Fruit fly (Drosophila melanogaster) S2 (cell line): Measurements from ENCODE around the gene Jhbp3.

Experiments used
- CG8478 ChIP-seq: fragments of >200 bp; optimal IDR thresholded peaks from 2 replicates; lab custom pipeline; 2018
- CTCF ChIP-seq, 2 experiments: fragments of >200 bp; optimal IDR thresholded peaks; 2 replicates each; lab custom pipeline; 2018

Jhbp3 gene

DNA sequence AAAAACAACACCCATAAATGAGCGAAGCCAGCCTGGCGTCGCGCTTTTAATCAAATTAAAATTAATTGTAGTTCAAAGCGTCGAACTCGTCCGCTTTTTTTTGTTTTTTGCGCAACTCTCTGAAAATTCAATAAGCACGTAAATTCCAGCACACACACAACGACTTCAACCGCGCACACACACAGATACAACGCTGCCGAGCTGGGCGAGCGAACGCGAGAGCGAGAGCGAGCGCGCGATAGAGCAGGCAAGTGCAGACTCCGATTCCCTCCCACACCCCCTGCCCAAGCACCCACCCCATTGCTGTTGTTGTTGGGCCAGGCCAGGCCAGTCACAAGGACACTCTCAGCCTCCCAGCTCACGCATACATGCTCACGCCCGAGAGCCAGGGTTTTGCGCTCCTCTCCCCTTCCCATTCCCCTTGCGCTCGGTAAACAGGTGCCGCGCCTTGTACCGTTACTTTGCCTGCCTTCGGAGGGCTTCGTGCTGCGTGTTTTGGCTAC lies 44.2 kb downstream of the Jhbp3 start:
- TF ChIP-seq CG8478 (no peak), CTCF (optimal IDR thresholded peaks at IDR 0.05; lab: Kevin White, UChicago) (no peak)

DNA sequence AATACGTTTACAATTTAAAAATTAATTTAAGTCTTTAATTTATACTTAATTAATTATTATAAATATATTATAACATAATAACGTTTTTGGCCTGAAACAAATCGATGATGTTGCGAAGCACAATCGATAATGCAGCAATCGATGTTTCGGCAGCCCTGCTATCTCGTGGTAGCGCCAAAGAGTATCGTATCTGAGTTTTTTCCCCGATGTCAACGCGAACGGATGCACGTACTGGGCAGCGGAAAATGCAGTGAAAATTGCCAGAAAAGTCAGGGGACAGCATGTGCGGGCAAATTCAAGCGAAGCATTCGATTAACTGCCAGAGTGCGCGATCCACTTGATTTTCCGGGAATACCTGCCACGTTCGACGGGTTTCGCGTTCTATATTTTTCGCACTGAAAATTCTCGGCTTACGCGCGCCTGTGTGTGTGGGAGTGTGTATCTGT lies 44.7 kb downstream of the Jhbp3 start, which contains the start of gene Cdep:
Gene Cdep (plus strand): TSS at position 188 of the 446 bp plus-strand sequence.
- TF ChIP-seq CG8478 (no peak), CTCF (optimal IDR thresholded peaks at IDR 0.05; lab: Kevin White, UChicago) (peak; percentile 3 to 10)

DNA sequence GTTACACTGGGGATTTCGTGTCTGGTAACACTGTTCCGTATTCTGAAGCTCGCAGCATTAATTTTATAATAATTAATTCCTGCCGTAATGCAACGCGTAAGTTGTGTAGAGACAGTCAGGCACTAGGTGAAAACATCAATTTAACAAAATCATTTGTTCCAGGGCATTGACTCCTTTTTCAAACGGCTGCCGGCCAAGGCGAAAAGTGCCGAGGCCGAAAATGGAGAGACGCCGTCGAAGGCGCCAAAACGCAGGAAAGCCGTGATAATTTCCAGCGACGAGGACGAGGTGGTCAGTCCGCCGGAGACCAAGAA lies 48.5 kb downstream of the Jhbp3 start:
- TF ChIP-seq CG8478 (no peak), CTCF (optimal IDR thresholded peaks at IDR 0.05; lab: Kevin White, UChicago) (no peak)

DNA sequence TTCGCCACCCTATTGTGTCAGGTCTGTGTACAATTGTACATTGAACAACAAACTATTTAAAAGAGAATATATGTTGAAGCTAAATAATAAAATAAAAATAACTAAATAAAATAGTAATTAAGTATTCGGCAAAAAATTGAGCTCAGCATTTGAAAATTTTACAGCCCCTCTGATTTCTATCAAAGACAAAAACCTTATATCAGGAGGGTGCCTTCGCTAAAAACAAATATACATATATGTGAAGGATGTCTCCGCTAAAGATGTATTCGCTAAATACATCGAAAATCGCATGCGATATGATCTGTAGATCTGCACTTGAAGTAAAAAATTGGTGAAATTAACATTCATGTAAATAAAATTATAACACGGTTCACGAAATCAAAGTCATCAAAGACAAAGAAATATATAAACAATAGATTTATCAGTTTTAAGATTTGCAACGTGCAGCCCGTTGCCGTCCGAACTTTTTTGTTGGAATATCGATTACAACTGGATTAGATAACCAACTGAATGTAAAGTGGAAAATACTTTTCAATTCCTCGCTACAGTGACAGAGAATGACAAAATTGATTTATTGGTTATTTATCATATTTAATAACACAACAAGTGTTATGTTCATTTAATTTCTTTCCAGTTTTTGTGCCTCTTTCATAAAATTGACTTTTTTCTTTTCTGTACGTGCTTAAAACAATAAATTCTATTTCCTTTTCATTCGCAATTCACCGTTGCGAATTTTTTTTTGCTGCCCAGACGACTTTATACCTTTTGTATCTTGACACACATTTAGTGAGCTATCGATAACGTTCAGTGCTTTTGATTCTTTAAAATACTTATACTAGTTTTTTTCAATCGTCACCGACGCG lies 49.1 kb downstream of the Jhbp3 start, which contains the start of gene Gnf1:
Gene Gnf1 (plus strand): TSS at position 859 of the 863 bp plus-strand sequence.
- TF ChIP-seq CG8478 (no peak), CTCF (optimal IDR thresholded peaks at IDR 0.05; lab: Kevin White, UChicago) (peak; percentile 39 to 69)

DNA sequence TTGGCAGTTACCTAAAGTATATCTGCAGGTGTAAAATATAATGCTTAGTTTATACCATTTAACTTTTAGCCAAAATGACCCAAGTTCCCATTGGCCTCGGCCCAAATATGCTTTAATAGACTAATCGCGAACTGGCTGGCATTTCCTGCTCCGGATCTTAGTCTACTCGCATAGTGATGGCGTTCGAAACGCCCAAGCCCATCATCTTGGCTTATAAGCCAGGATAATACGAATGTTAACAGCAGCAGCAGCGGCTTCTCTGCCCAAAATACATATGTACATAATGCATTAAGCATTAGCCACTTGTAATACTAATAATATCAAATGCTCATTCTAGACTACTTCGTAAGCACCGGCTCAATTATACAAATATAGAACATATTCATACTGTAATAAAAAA lies 50.2 kb downstream of the Jhbp3 start:
- TF ChIP-seq CG8478 = no peak
- TF ChIP-seq CTCF (optimal IDR thresholded peaks at IDR 0.05; lab: Kevin White, UChicago) = no peak

DNA sequence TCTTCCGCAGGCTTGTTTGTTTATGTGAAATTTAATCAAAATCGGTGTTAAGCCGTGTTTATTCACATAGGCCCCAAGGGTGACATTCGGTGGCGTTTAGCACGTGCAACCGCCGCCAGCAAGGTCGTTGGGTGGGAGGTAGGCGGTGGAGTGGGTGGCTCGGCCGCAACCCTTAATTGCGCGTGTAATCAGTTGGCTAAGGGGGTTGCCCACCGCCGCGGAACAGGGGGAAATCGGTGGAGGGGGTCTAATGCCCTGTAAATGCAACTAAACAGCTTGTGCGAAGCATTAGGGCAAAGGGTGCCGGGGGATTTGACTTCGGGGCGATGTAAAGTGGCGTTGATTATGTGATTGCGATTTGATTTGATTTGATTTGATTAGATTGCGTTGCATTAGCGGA lies 51.5 kb downstream of the Jhbp3 start:
- TF ChIP-seq CG8478 = no peak
- TF ChIP-seq CTCF (optimal IDR thresholded peaks at IDR 0.05; lab: Kevin White, UChicago) = no peak
